Fruit fly (Drosophila melanogaster): ENCODE data around the gene CG13692.

The CG13692 gene

dm6 chr2L:468745-469358 lies 47.3 kb downstream of the CG13692 start (continued):
- TF ChIP-seq CG2889 (GFP tag; IDR thresholded peaks at IDR 0.05), result peak; percentile 45; the same call in 1 of the 3 replicates
- no peak for TF ChIP-seq lov (optimal IDR thresholded peaks at IDR 0.05)
- TF ChIP-seq lov (GFP tag; IDR thresholded peaks at IDR 0.05), result no peak; the same call in 2 of the 3 replicates
- peak; percentile 45 for TF ChIP-seq CG3163 (GFP tag; optimal IDR thresholded peaks at IDR 0.05)
- peak; percentile 73 for TF ChIP-seq Rx (GFP tag; IDR thresholded peaks at IDR 0.05)
- TF ChIP-seq Ravus (GFP tag; IDR thresholded peaks at IDR 0.05), result peak; percentile 31
- TF ChIP-seq nerfin-2 (GFP tag; IDR thresholded peaks at IDR 0.05; ENCODE audit: partially characterized antibody), result no peak
- TF ChIP-seq CG2199 (GFP tag; IDR thresholded peaks at IDR 0.05), result peak; percentile 37; the same call in 2 of the 3 replicates
- TF ChIP-seq Oli (tag; optimal IDR thresholded peaks at IDR 0.05), result peak; percentile 70
- 0 out of 3 replicates have a peak, but pooled peaks have one; percentile 36 for TF ChIP-seq C15 (GFP tag; IDR thresholded peaks at IDR 0.05)
- TF ChIP-seq CG11695 (GFP tag; IDR thresholded peaks at IDR 0.05), result peak; percentile 66
- TF ChIP-seq D19A (tag; optimal IDR thresholded peaks at IDR 0.05), result peak; percentile 61
- TF ChIP-seq CG8359 (GFP tag; optimal IDR thresholded peaks at IDR 0.05; ENCODE audit: borderline replicate concordance), result peak; percentile 48
- TF ChIP-seq CG10654 (GFP tag; optimal IDR thresholded peaks at IDR 0.05), result peak; percentile 62
- TF ChIP-seq CG34376 (GFP tag; optimal IDR thresholded peaks at IDR 0.05), result peak; percentile 65
- no peak for TF ChIP-seq Doc3 (GFP tag; IDR thresholded peaks at IDR 0.05; ENCODE audit: partially characterized antibody)
- TF ChIP-seq dimm (GFP tag; IDR thresholded peaks at IDR 0.05), result peak; percentile 33; the same call in 1 of the 2 replicates
- TF ChIP-seq dm (GFP tag; optimal IDR thresholded peaks at IDR 0.05), result peak; percentile 52
- peak; percentile 60 for TF ChIP-seq gsb-n (tag; optimal IDR thresholded peaks at IDR 0.05)
- peak; percentile 77 for TF ChIP-seq Drgx (GFP tag; IDR thresholded peaks at IDR 0.05)
- no peak for TF ChIP-seq CG6854 (GFP tag; optimal IDR thresholded peaks at IDR 0.05)
- TF ChIP-seq CG5245 (GFP tag; optimal IDR thresholded peaks at IDR 0.05), result peak; percentile 75
- peak; percentile 64 for TF ChIP-seq scrt (GFP tag; optimal IDR thresholded peaks at IDR 0.05)
- peak; percentile 76 for TF ChIP-seq bcd (GFP tag; optimal IDR thresholded peaks at IDR 0.05)
- no peak for TF ChIP-seq Kr (GFP tag; optimal IDR thresholded peaks at IDR 0.05)
- TF ChIP-seq CTCF (GFP tag; optimal IDR thresholded peaks at IDR 0.05), result peak; percentile 11
- peak; percentile 68 for TF ChIP-seq CG17385 (GFP tag; optimal IDR thresholded peaks at IDR 0.05)
- peak; percentile 62 for TF ChIP-seq CG13424 (tag; optimal IDR thresholded peaks at IDR 0.05)
- TF ChIP-seq CG14965 (GFP tag; optimal IDR thresholded peaks at IDR 0.05; ENCODE audit: borderline replicate concordance), result no peak
- peak; percentile 80 for TF ChIP-seq CG1529 (GFP tag; optimal IDR thresholded peaks at IDR 0.05)
- no peak for TF ChIP-seq gt (GFP tag; IDR thresholded peaks at IDR 0.05)
- no peak for TF ChIP-seq amos (GFP tag; IDR thresholded peaks at IDR 0.05; ENCODE audit: partially characterized antibody)
- TF ChIP-seq tgo (GFP tag; IDR thresholded peaks at IDR 0.05), result peak; percentile 70
- peak; percentile 30 for TF ChIP-seq sd (tag; optimal IDR thresholded peaks at IDR 0.05)
- no peak for TF ChIP-seq p53 (GFP tag; optimal IDR thresholded peaks at IDR 0.05)
- no peak for TF ChIP-seq cas (GFP tag; IDR thresholded peaks at IDR 0.05)
- TF ChIP-seq ems (GFP tag; optimal IDR thresholded peaks at IDR 0.05), result peak; percentile 67
- TF ChIP-seq Atf3 (GFP tag; optimal IDR thresholded peaks at IDR 0.05), result peak; percentile 47
- peak; percentile 69 for TF ChIP-seq bab2 (GFP tag; optimal IDR thresholded peaks at IDR 0.05)
- TF ChIP-seq crp (GFP tag; optimal IDR thresholded peaks at IDR 0.05), result peak in 1 of 2 experiments; percentile 3
- peak; percentile 81 for TF ChIP-seq HLH3B (GFP tag; IDR thresholded peaks at IDR 0.05)
- TF ChIP-seq Gsc (GFP tag; IDR thresholded peaks at IDR 0.05), result no peak
- peak; percentile 54 for TF ChIP-seq pnt (GFP tag; optimal IDR thresholded peaks at IDR 0.05)
- no peak for TF ChIP-seq CG3726 (GFP tag; IDR thresholded peaks at IDR 0.05)
- TF ChIP-seq schlank (tag; optimal IDR thresholded peaks at IDR 0.05), result peak; percentile 61
- peak; percentile 74 for TF ChIP-seq Dip3 (GFP tag; optimal IDR thresholded peaks at IDR 0.05)
- peak; percentile 59; the same call in 1 of the 3 replicates for TF ChIP-seq CG34422 (GFP tag; IDR thresholded peaks at IDR 0.05)
- TF ChIP-seq gro (GFP tag; optimal IDR thresholded peaks at IDR 0.05), result peak; percentile 82
- TF ChIP-seq Hr78 (GFP tag; optimal IDR thresholded peaks at IDR 0.05), result peak in 1 of 2 experiments; percentile 64
- peak; percentile 50 for TF ChIP-seq HmgZ (tag; optimal IDR thresholded peaks at IDR 0.05)
- peak; percentile 33; the same call in 1 of the 2 replicates for TF ChIP-seq ro (GFP tag; IDR thresholded peaks at IDR 0.05)

All from whole organism, embryonic.